Fruit fly (Drosophila melanogaster): ENCODE results near the gene Skp2.

DNA sequence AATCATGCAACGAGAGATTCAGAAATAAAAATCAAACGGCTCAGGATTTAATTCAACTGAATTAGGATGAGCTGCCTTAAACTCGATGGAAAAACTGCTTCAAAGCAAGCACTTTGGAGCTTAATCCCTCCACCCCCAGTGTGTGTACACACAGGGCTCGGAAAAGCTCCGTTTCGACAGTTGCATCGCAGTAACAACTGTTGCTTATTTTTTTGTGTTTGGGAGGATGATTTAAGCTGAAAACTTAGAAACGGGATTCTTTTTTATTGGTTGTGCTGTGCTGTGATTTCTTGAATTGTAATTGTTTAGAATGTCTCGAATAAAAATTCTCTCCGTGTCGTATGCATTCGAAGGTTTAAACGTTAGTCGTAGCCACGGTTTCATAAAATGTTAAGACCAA lies 18.5 kb downstream of the Skp2 start, which contains the start of gene Syt14:
- no peak for TF ChIP-seq h (optimal IDR thresholded peaks at IDR 0.05)
- no peak for TF ChIP-seq insv (optimal IDR thresholded peaks at IDR 0.05)
- no peak for TF ChIP-seq Myc (optimal IDR thresholded peaks at IDR 0.05)
- no peak for TF ChIP-seq Sin3A (optimal IDR thresholded peaks at IDR 0.05)

Data from Kc167 (cell line).